Worm (Caenorhabditis elegans) whole organism, mixed stage, embryonic: ENCODE measurements around the gene C01C4.3.

Experiments used
- elt-1 ChIP-seq: sonication (generic microtip); optimal IDR thresholded peaks from 2 replicates; lab custom pipeline; 2017; ENCODE audit warnings: missing genetic modification characterization, mild to moderate bottlenecking, missing compliant biosample characterization, antibody characterized with exemption, moderate library complexity, borderline replicate concordance; ENCODE audit not compliant: insufficient read depth
- mab-5 ChIP-seq: fragments of 150-350 bp; optimal IDR thresholded peaks from 2 replicates; lab custom pipeline; 2014; ENCODE audit warnings: missing biosample characterization, missing genetic modification characterization
- mep-1 ChIP-seq: fragments of 150-350 bp; optimal IDR thresholded peaks from 2 replicates; lab custom pipeline; 2017; ENCODE audit warnings: missing biosample characterization, missing genetic modification reagents, missing genetic modification characterization, inconsistent platforms
- nhr-237 ChIP-seq: fragments of 150-350 bp; optimal IDR thresholded peaks from 2 replicates; lab custom pipeline; 2014; ENCODE audit warnings: missing biosample characterization, missing genetic modification characterization
- pha-4 ChIP-seq: fragments of 150-350 bp; optimal IDR thresholded peaks from 2 replicates; lab custom pipeline; 2018; ENCODE audit warnings: missing biosample characterization, missing genetic modification reagents, missing genetic modification characterization
- tbx-8 ChIP-seq: fragments of 200-800 bp; sonication (Bioruptor generic); optimal IDR thresholded peaks from 2 replicates; lab custom pipeline; 2018; ENCODE audit warnings: mild to moderate bottlenecking, missing genetic modification characterization, moderate library complexity, missing compliant biosample characterization
- unc-120 ChIP-seq: sonication (generic microtip); optimal IDR thresholded peaks from 2 replicates; lab custom pipeline; 2017; ENCODE audit warnings: missing genetic modification characterization, missing compliant biosample characterization; ENCODE audit not compliant: poor library complexity, severe bottlenecking
- unc-62 ChIP-seq: fragments of 150-350 bp; optimal IDR thresholded peaks from 2 replicates; lab custom pipeline; 2014; ENCODE audit warnings: missing biosample characterization, missing genetic modification reagents, missing genetic modification characterization
- ztf-11 ChIP-seq: fragments of 150-350 bp; optimal IDR thresholded peaks from 2 replicates; lab custom pipeline; 2014; ENCODE audit warnings: missing biosample characterization, missing genetic modification characterization

DNA sequence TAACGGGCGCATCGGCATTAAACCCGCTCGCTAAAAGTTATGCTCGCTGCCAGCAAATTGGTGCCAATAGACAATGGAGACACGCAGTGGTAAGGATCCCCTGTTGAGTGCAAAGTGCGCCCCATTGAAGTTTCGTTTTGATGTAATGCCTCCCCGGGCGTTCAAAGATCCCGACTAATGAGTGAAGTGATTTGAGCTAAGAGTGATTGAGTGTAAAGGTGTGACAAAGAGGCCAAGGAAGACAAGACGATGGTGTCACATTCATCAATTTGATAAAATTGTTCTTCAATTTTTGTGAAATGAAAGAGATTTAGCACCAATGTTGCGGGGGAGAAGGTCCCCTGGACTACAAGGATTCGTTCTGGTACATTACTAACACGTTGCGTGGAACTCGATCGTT, 13.6 kb upstream of the C01C4.3 start:
- TF ChIP-seq unc-62 (GFP tag; lab: Kevin White, UChicago) = peak; percentile 71
- TF ChIP-seq mep-1 (tag; lab: Kevin White, UChicago) = no peak
- TF ChIP-seq tbx-8 = no peak
- TF ChIP-seq nhr-237 (tag; lab: Kevin White, UChicago) = no peak
- no peak for TF ChIP-seq ztf-11 (tag; lab: Kevin White, UChicago)
- no peak for TF ChIP-seq pha-4 (tag; lab: Kevin White, UChicago)
- TF ChIP-seq elt-1 (tag; lab: Kevin White, UChicago) = no peak
- TF ChIP-seq unc-120 (tag; lab: Kevin White, UChicago) = peak; percentile 18
- TF ChIP-seq mab-5 (tag; lab: Kevin White, UChicago) = no peak
